Worm (Caenorhabditis elegans) whole organism, L1 larva: ENCODE data around the gene F54E7.6.
A peak's percentile ranks its signal among the peaks of the same experiment; 100 is the strongest.

Source experiments
- blmp-1 ChIP-seq: fragments of 150-350 bp; optimal IDR thresholded peaks from 2 replicates; lab custom pipeline; 2014; ENCODE audit warnings: missing biosample characterization, missing genetic modification characterization
- ceh-8 ChIP-seq: fragments of 200-800 bp; sonication (Bioruptor generic); optimal IDR thresholded peaks from 2 replicates; lab custom pipeline; 2018; ENCODE audit warnings: mild to moderate bottlenecking, missing genetic modification characterization, moderate library complexity, missing compliant biosample characterization
- ceh-90 ChIP-seq: sonication (generic microtip); optimal IDR thresholded peaks from 2 replicates; lab custom pipeline; 2016; ENCODE audit warnings: missing genetic modification characterization, missing compliant biosample characterization
- dpl-1 ChIP-seq, 3 experiments: fragments of 150-350 bp in 2 of 3; sonication (generic microtip) in 1 of 3; optimal IDR thresholded peaks; 2 replicates each; lab custom pipeline; 2014 to 2017; ENCODE audit warnings: missing biosample characterization in 3 of 3, missing genetic modification characterization in 3 of 3, missing genetic modification reagents in 3 of 3
- efl-1 ChIP-seq, 4 experiments: fragments of 150-350 bp; optimal IDR thresholded peaks in 3 of 4; peaks in 1 of 4; 1 replicate in 1 of 4; 2 replicates in 3 of 4; lab custom pipeline; 2014; ENCODE audit warnings: missing biosample characterization in 2 of 4, missing genetic modification characterization in 2 of 4, missing genetic modification reagents in 2 of 4
- egl-13 ChIP-seq: sonication (generic microtip); optimal IDR thresholded peaks from 2 replicates; lab custom pipeline; 2016; ENCODE audit warnings: missing genotype, missing genetic modification reagents, missing genetic modification characterization, missing compliant biosample characterization
- elt-2 ChIP-seq: sonication (generic microtip); optimal IDR thresholded peaks from 2 replicates; lab custom pipeline; 2016; ENCODE audit warnings: missing genetic modification characterization, mild to moderate bottlenecking, inconsistent platforms, missing compliant biosample characterization, missing genetic modification reagents
- ets-5 ChIP-seq: fragments of 200-800 bp; sonication (Bioruptor generic); IDR thresholded peaks from 2 replicates; pipeline ENCODE4 v1.3.6; 2022; ENCODE audit warnings: missing genetic modification characterization, missing compliant biosample characterization
- fkh-4 ChIP-seq: sonication (generic microtip); optimal IDR thresholded peaks from 2 replicates; lab custom pipeline; 2016; ENCODE audit warnings: missing compliant biosample characterization, missing genetic modification characterization, borderline replicate concordance
- hlh-17 ChIP-seq: fragments of 200-800 bp; sonication (Bioruptor generic); optimal IDR thresholded peaks from 2 replicates; lab custom pipeline; 2018; ENCODE audit warnings: missing genetic modification characterization, mild to moderate bottlenecking, missing compliant biosample characterization, moderate library complexity, borderline replicate concordance
- hlh-4 ChIP-seq: sonication (generic microtip); optimal IDR thresholded peaks from 2 replicates; lab custom pipeline; 2016; ENCODE audit warnings: mild to moderate bottlenecking, missing genetic modification characterization, missing compliant biosample characterization
- hpl-2 ChIP-seq: fragments of 150-350 bp; optimal IDR thresholded peaks from 2 replicates; lab custom pipeline; 2014; ENCODE audit warnings: missing biosample characterization, missing genetic modification reagents, missing genetic modification characterization
- irx-1 ChIP-seq: sonication (generic microtip); optimal IDR thresholded peaks from 2 replicates; lab custom pipeline; 2016; ENCODE audit warnings: missing genetic modification characterization, missing compliant biosample characterization
- isw-1 ChIP-seq: fragments of 200-800 bp; sonication (Bioruptor generic); IDR thresholded peaks from 2 replicates; pipeline ENCODE4 v1.3.6; 2022; ENCODE audit warnings: missing genetic modification characterization, missing compliant biosample characterization
- lin-13 ChIP-seq: fragments of 150-350 bp; optimal IDR thresholded peaks from 2 replicates; lab custom pipeline; 2014; ENCODE audit warnings: missing biosample characterization, missing genetic modification reagents, missing genetic modification characterization
- lin-15B ChIP-seq: fragments of 150-350 bp; sonication (generic microtip); optimal IDR thresholded peaks from 3 replicates; lab custom pipeline; 2014; ENCODE audit warnings: missing biosample characterization, missing genetic modification characterization
- lin-35 ChIP-seq, 2 experiments: fragments of 150-350 bp; optimal IDR thresholded peaks; 2 replicates each; lab custom pipeline; 2014; ENCODE audit warnings: missing biosample characterization in 2 of 2, missing genetic modification characterization in 2 of 2, missing genetic modification reagents in 2 of 2
- lin-39 ChIP-seq: fragments of 150-350 bp; optimal IDR thresholded peaks from 2 replicates; lab custom pipeline; 2014; ENCODE audit warnings: missing biosample characterization, missing genetic modification reagents, missing genetic modification characterization
- mef-2 ChIP-seq: fragments of 150-350 bp; optimal IDR thresholded peaks from 2 replicates; lab custom pipeline; 2014; ENCODE audit warnings: missing biosample characterization, missing genetic modification characterization
- mep-1 ChIP-seq: fragments of 150-350 bp; optimal IDR thresholded peaks from 2 replicates; lab custom pipeline; 2014; ENCODE audit warnings: missing biosample characterization, missing genetic modification characterization
- nhr-237 ChIP-seq: fragments of 150-350 bp; optimal IDR thresholded peaks from 2 replicates; lab custom pipeline; 2014; ENCODE audit warnings: missing biosample characterization, missing genetic modification characterization
- nhr-47 ChIP-seq: sonication (generic microtip); optimal IDR thresholded peaks from 2 replicates; lab custom pipeline; 2016; ENCODE audit warnings: mild to moderate bottlenecking, missing genetic modification characterization, moderate library complexity, missing compliant biosample characterization
- nhr-71 ChIP-seq: sonication (generic microtip); optimal IDR thresholded peaks from 2 replicates; lab custom pipeline; 2016; ENCODE audit warnings: mild to moderate bottlenecking, missing genetic modification characterization, moderate library complexity, missing compliant biosample characterization
- pag-3 ChIP-seq: sonication (generic microtip); optimal IDR thresholded peaks from 2 replicates; lab custom pipeline; 2017; ENCODE audit warnings: missing genetic modification characterization, mild to moderate bottlenecking, missing compliant biosample characterization, antibody characterized with exemption, borderline replicate concordance; ENCODE audit not compliant: insufficient read depth
- rnt-1 ChIP-seq: sonication (generic microtip); optimal IDR thresholded peaks from 2 replicates; lab custom pipeline; 2016; ENCODE audit warnings: mild to moderate bottlenecking, missing genetic modification characterization, moderate library complexity, missing compliant biosample characterization
- skn-1 ChIP-seq: fragments of 150-350 bp; optimal IDR thresholded peaks from 2 replicates; lab custom pipeline; 2014; ENCODE audit warnings: missing biosample characterization, missing genetic modification characterization
- snpc-4 ChIP-seq: fragments of 150-350 bp; optimal IDR thresholded peaks from 2 replicates; lab custom pipeline; 2014; ENCODE audit warnings: missing biosample characterization, missing genetic modification characterization
- snu-23 ChIP-seq: sonication (generic microtip); optimal IDR thresholded peaks from 2 replicates; lab custom pipeline; 2016; ENCODE audit warnings: missing genetic modification characterization, missing compliant biosample characterization
- sox-4 ChIP-seq: sonication (generic microtip); optimal IDR thresholded peaks from 2 replicates; lab custom pipeline; 2016; ENCODE audit warnings: missing genetic modification characterization, missing compliant biosample characterization
- sptf-1 ChIP-seq: fragments of 150-350 bp; optimal IDR thresholded peaks from 2 replicates; lab custom pipeline; 2014; ENCODE audit warnings: missing biosample characterization, missing genetic modification characterization
- tlp-1 ChIP-seq: fragments of 150-350 bp; optimal IDR thresholded peaks from 2 replicates; lab custom pipeline; 2014; ENCODE audit warnings: missing biosample characterization, missing genetic modification characterization
- unc-130 ChIP-seq: fragments of 150-350 bp; optimal IDR thresholded peaks from 2 replicates; lab custom pipeline; 2017; ENCODE audit warnings: missing biosample characterization, missing genetic modification characterization, inconsistent platforms
- unc-62 ChIP-seq: fragments of 150-350 bp; optimal IDR thresholded peaks from 2 replicates; lab custom pipeline; 2014; ENCODE audit warnings: missing biosample characterization, missing genetic modification reagents, missing genetic modification characterization
- unc-98 ChIP-seq: fragments of 200-800 bp; sonication (Bioruptor generic); IDR thresholded peaks from 2 replicates; pipeline ENCODE4 v1.3.6; 2022; ENCODE audit warnings: missing genetic modification characterization, missing compliant biosample characterization
- zip-4 ChIP-seq: fragments of 200-800 bp; sonication (Bioruptor generic); optimal IDR thresholded peaks from 2 replicates; lab custom pipeline; 2018; ENCODE audit warnings: mild to moderate bottlenecking, missing genetic modification characterization, moderate library complexity, missing compliant biosample characterization
- ztf-4 ChIP-seq: fragments of 150-350 bp; optimal IDR thresholded peaks from 2 replicates; lab custom pipeline; 2014; ENCODE audit warnings: missing biosample characterization, missing genetic modification characterization

F54E7.6 gene

DNA sequence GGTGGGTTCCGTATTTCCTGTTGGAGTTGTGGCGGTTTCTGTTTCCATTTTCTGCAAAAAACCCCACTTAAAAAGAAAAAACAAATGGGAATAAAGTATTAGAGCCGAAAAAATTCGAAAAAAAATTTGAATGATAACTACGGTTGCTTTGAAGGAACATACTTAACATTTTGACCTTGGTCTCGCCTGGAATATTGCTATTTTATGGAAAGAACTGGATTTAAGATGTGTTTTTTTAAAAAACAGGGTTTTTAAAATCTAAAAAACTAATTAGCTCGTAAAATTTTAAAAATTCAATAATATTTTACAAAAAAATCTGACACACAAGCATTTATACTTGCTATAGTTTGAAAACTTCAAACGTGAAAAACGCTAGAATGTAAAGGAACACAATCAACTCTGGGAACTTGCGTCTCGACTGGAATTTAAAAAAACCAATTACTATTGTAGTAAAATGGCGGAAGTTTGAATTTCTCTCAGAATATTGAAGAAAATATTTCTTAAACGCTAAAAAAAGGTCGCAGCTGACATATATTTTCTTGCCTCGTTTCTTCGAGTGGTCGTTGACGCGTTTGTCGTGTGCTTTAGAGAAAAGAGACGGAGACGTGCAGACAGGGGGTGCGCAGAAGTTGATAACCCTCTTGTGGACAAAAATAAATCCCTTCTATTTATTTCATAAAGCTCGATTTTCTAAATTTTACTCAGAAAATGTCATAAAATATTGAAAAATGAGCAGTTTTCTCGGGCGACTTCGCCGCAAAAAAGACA, 37.3 kb upstream of the F54E7.6 start, which contains the start of the genes lgg-3 and rgs-5 (continued):
- no peak for TF ChIP-seq lin-39 (tag; lab: Kevin White, UChicago)
- peak; percentile 34 for TF ChIP-seq rnt-1 (tag; lab: Kevin White, UChicago)
- TF ChIP-seq lin-13 (GFP tag; lab: Kevin White, UChicago), result no peak
- TF ChIP-seq lin-15B (tag; lab: Kevin White, UChicago), result peak; percentile 18
- no peak for TF ChIP-seq ets-5 (GFP tag; lab: Robert Waterston, UW)
- no peak for TF ChIP-seq hlh-4 (tag; lab: Kevin White, UChicago)
- no peak for TF ChIP-seq nhr-237
- TF ChIP-seq elt-2 (tag; lab: Kevin White, UChicago), result no peak
- no peak for TF ChIP-seq skn-1
- TF ChIP-seq unc-98, result no peak
- TF ChIP-seq blmp-1, result peak; percentile 20
- no peak for TF ChIP-seq hlh-17 (GFP tag; lab: Kevin White, UChicago)
- no peak for TF ChIP-seq ceh-8 (GFP tag; lab: Kevin White, UChicago)
- TF ChIP-seq ceh-90 (tag; lab: Kevin White, UChicago), result no peak
- TF ChIP-seq sptf-1 (tag; lab: Kevin White, UChicago), result no peak
- TF ChIP-seq mep-1 (tag; lab: Kevin White, UChicago), result peak; percentile 15
- no peak for TF ChIP-seq ztf-4 (tag; lab: Kevin White, UChicago)
- no peak for TF ChIP-seq egl-13 (tag; lab: Kevin White, UChicago)
- TF ChIP-seq efl-1 (optimal IDR thresholded peaks at IDR 0.05; lab: Kevin White, UChicago), result peak; percentile 50 to 70
- peak; percentile 47 to 93 for TF ChIP-seq efl-1 (GFP tag; optimal IDR thresholded peaks at IDR 0.05 in 1 of 2; lab: Kevin White, UChicago)
- no peak for TF ChIP-seq mef-2 (tag; lab: Kevin White, UChicago)
- no peak for TF ChIP-seq unc-130 (tag; lab: Kevin White, UChicago)
- TF ChIP-seq lin-35 (GFP tag; optimal IDR thresholded peaks at IDR 0.05; lab: Kevin White, UChicago), result peak; percentile 10 to 70
- no peak for TF ChIP-seq snpc-4 (tag; lab: Kevin White, UChicago)

DNA sequence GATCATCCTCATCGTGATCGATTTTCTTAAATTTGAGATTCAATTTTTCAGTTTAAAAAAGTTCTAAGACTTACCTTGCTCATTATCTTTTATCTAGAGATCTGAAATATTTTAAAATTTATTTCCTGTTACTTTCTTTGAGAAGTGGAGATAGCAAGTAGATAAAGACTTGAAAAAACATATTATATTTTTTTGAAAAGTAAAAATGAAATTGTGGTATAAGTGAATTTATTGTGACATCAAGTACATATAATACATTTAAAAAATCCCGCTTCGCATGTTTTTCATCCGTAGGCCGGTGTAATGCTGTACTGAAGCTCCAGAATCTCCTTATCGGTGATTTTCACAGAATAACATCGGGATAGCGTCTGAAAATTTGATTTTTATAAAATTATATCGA, 36.4 kb upstream of the F54E7.6 start, which contains the start of gene B0336.7:
Gene B0336.7, minus strand, starts transcription at position 101 of the 400 bp plus-strand sequence.
- TF ChIP-seq tlp-1 (tag; lab: Kevin White, UChicago), result no peak
- no peak for TF ChIP-seq unc-62 (GFP tag; lab: Kevin White, UChicago)
- TF ChIP-seq hpl-2 (GFP tag; lab: Kevin White, UChicago), result no peak
- no peak for TF ChIP-seq nhr-47 (tag; lab: Kevin White, UChicago)
- TF ChIP-seq lin-13 (GFP tag; lab: Kevin White, UChicago), result no peak
- no peak for TF ChIP-seq nhr-237
- no peak for TF ChIP-seq irx-1 (tag; lab: Kevin White, UChicago)
- no peak for TF ChIP-seq dpl-1 (GFP tag; optimal IDR thresholded peaks at IDR 0.05; lab: Kevin White, UChicago)
- no peak for TF ChIP-seq sox-4
- TF ChIP-seq zip-4, result no peak
- TF ChIP-seq ceh-8 (GFP tag; lab: Kevin White, UChicago), result no peak
- no peak for TF ChIP-seq mef-2 (tag; lab: Kevin White, UChicago)
- no peak for TF ChIP-seq pag-3

DNA sequence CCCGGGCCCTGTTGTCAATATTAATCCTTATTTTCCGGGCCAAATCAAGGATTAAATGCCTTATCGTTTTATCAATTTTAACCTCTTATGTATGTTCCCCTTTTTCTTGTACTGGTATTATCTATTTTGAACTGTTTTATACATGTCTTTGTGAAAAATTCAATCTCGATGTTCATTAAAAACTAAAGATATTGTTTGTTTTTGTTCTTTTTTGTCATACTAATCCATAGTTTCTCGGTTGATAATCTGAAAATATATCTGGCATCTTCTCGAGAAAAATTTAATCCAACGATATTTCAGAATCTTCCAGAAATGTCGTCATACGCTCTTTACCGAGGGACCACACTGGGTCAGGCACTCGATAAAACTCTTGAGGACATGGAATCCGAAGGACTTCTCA, 32.9 kb upstream of the F54E7.6 start, which contains the start of gene B0336.13:
Gene B0336.13, plus strand, starts transcription at position 301 of the 400 bp plus-strand sequence.
- TF ChIP-seq nhr-71 (tag; lab: Kevin White, UChicago) (no peak), ztf-4 (tag; lab: Kevin White, UChicago) (no peak), mef-2 (tag; lab: Kevin White, UChicago) (no peak), isw-1 (no peak), snu-23 (GFP tag; lab: Kevin White, UChicago) (no peak), fkh-4 (tag; lab: Kevin White, UChicago) (no peak), hlh-4 (tag; lab: Kevin White, UChicago) (no peak)
- TF ChIP-seq, all 84 proteins: peak for 0
